Worm (Caenorhabditis elegans) whole organism, mixed stage, embryonic: Measurements from ENCODE around the gene dnj-14.

Experiments
- nhr-28 ChIP-seq: fragments of 150-350 bp; optimal IDR thresholded peaks from 2 replicates; lab custom pipeline; 2014; ENCODE audit warnings: missing biosample characterization, missing genetic modification characterization
- snpc-4 ChIP-seq: fragments of 150-350 bp; optimal IDR thresholded peaks from 2 replicates; lab custom pipeline; 2014; ENCODE audit warnings: missing biosample characterization, missing genetic modification characterization
- ztf-11 ChIP-seq: fragments of 150-350 bp; optimal IDR thresholded peaks from 2 replicates; lab custom pipeline; 2014; ENCODE audit warnings: missing biosample characterization, missing genetic modification characterization

ce11 chrX:4691148-4691773 lies 20.3 kb downstream of the dnj-14 start, which contains the start of gene K02G10.5:
- TF ChIP-seq nhr-28: no peak
- TF ChIP-seq snpc-4 (tag; lab: Kevin White, UChicago): no peak
- no peak for TF ChIP-seq ztf-11 (tag; lab: Kevin White, UChicago)
